Fruit fly (Drosophila melanogaster) whole organism, pupa: ENCODE results near the gene twit.

Experiments
- CG10348 ChIP-seq: fragments of 200-800 bp; sonication (Bioruptor generic); IDR thresholded peaks from 2 replicates; pipeline ENCODE4 v1.3.6; 2022; ENCODE audit warnings: missing biosample characterization, missing genetic modification characterization
- CG12605 ChIP-seq: fragments of 200-800 bp; sonication (Bioruptor generic); IDR thresholded peaks from 2 replicates; pipeline ENCODE4 v1.3.6; 2022; ENCODE audit warnings: missing biosample characterization, missing genetic modification characterization
- CG13204 ChIP-seq: fragments of 200-800 bp; sonication (Bioruptor generic); optimal IDR thresholded peaks from 2 replicates; lab custom pipeline; 2018; ENCODE audit warnings: missing biosample characterization, mild to moderate bottlenecking, missing genetic modification characterization, moderate library complexity
- CG14655 ChIP-seq: fragments of 200-800 bp; sonication (Bioruptor generic); optimal IDR thresholded peaks from 3 replicates; lab custom pipeline; 2017; ENCODE audit warnings: mild to moderate bottlenecking, missing biosample characterization, missing genetic modification reagents, missing genetic modification characterization
- CG15710 ChIP-seq: fragments of 200-800 bp; sonication (Bioruptor generic); optimal IDR thresholded peaks from 2 replicates; lab custom pipeline; 2018; ENCODE audit warnings: missing biosample characterization, mild to moderate bottlenecking, missing genetic modification characterization, moderate library complexity
- CG17806 ChIP-seq: fragments of 200-800 bp; sonication (Bioruptor generic); optimal IDR thresholded peaks from 2 replicates; lab custom pipeline; 2018; ENCODE audit warnings: missing biosample characterization, mild to moderate bottlenecking, missing genetic modification characterization, moderate library complexity
- CG32121 ChIP-seq: fragments of 200-800 bp; sonication (Bioruptor generic); IDR thresholded peaks from 2 replicates; pipeline ENCODE4 v1.3.6; 2022; ENCODE audit warnings: missing biosample characterization, missing genetic modification characterization
- CG34367 ChIP-seq: fragments of 200-800 bp; sonication (Bioruptor generic); optimal IDR thresholded peaks from 2 replicates; lab custom pipeline; 2018; ENCODE audit warnings: missing biosample characterization, mild to moderate bottlenecking, missing genetic modification characterization
- CG4496 ChIP-seq: fragments of 200-800 bp; sonication (Bioruptor generic); IDR thresholded peaks from 3 replicates; pipeline ENCODE4 v1.3.6; 2022; ENCODE audit warnings: missing biosample characterization, missing genetic modification characterization
- CG8159 ChIP-seq: fragments of 200-800 bp; sonication (Bioruptor generic); optimal IDR thresholded peaks from 3 replicates; lab custom pipeline; 2018; ENCODE audit warnings: missing biosample characterization, mild to moderate bottlenecking, missing genetic modification characterization, moderate library complexity
- CG8301 ChIP-seq: fragments of 200-800 bp; sonication (Bioruptor generic); optimal IDR thresholded peaks from 2 replicates; lab custom pipeline; 2018; ENCODE audit warnings: missing biosample characterization, mild to moderate bottlenecking, missing genetic modification characterization
- CG9948 ChIP-seq: fragments of 200-800 bp; sonication (Bioruptor generic); optimal IDR thresholded peaks from 2 replicates; lab custom pipeline; 2018; ENCODE audit warnings: missing biosample characterization, mild to moderate bottlenecking, missing genetic modification characterization, moderate library complexity
- D1 ChIP-seq: fragments of 200-800 bp; sonication (Bioruptor generic); optimal IDR thresholded peaks from 2 replicates; lab custom pipeline; 2018; ENCODE audit warnings: missing biosample characterization, mild to moderate bottlenecking, missing genetic modification characterization, moderate library complexity
- EcR ChIP-seq: fragments of 200-800 bp; sonication (Bioruptor generic); optimal IDR thresholded peaks from 3 replicates; lab custom pipeline; 2019; ENCODE audit warnings: missing biosample characterization, missing genetic modification characterization, mild to moderate bottlenecking, moderate library complexity, missing genetic modification reagents
- Ets98B ChIP-seq: fragments of 200-800 bp; sonication (Bioruptor generic); IDR thresholded peaks from 2 replicates; pipeline ENCODE4 v1.3.6; 2022; ENCODE audit warnings: missing biosample characterization, missing genetic modification characterization
- Pif1A ChIP-seq: fragments of 200-800 bp; sonication (Bioruptor generic); optimal IDR thresholded peaks from 3 replicates; lab custom pipeline; 2016; ENCODE audit warnings: missing biosample characterization, missing genetic modification characterization
- Pif1B ChIP-seq: fragments of 200-800 bp; sonication (Bioruptor generic); optimal IDR thresholded peaks from 3 replicates; lab custom pipeline; 2016; ENCODE audit warnings: missing biosample characterization, missing genetic modification characterization
- Snoo ChIP-seq: fragments of 200-800 bp; sonication (Bioruptor generic); optimal IDR thresholded peaks from 3 replicates; lab custom pipeline; 2017; ENCODE audit warnings: missing biosample characterization, mild to moderate bottlenecking, missing genetic modification characterization, inconsistent platforms
- fd96Ca ChIP-seq: fragments of 200-800 bp; sonication (Bioruptor generic); IDR thresholded peaks from 3 replicates; pipeline ENCODE4 v1.3.6; 2022; ENCODE audit warnings: missing biosample characterization, missing genetic modification characterization
- gl ChIP-seq: fragments of 200-800 bp; sonication (Bioruptor generic); optimal IDR thresholded peaks from 2 replicates; lab custom pipeline; 2018; ENCODE audit warnings: missing biosample characterization, mild to moderate bottlenecking, missing genetic modification characterization
- rn ChIP-seq: fragments of 200-800 bp; sonication (Bioruptor generic); IDR thresholded peaks from 2 replicates; pipeline ENCODE4 v1.3.6; 2022; ENCODE audit warnings: missing biosample characterization, missing genetic modification characterization

twit gene

DNA sequence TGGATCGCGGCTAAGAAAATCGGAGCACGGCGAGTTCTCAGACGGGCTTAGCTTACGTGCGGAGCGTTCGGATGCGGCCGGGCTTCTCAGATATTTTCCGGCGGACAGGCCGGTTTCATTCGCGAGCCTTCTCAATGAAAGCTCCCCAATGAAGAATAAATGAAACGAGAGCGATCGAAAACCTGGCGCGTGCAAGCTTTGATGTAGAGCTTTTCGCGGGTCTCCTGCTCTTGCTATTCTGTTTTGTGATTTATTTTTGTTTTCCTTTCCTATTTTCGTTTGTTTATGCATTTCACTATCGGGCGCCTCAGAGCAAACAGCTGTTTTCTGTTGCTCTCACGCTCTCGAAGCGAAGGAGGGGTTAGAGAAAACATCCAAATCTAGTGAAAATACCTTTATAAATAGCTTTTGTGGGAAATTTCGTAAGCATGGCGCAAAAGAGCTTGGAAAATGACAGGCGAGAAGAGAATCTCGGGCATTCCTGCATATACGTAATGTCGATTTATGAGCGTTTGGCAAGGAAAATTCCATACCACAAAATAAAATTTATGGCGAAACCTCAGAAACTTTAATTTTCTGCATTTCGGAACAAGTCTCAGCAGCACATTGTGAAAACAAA is 33.6 kb downstream of the twit start:
- peak; percentile 6; the same call in 1 of the 3 replicates for TF ChIP-seq fd96Ca (GFP tag; lab: Robert Waterston, UW)
- TF ChIP-seq CG14655, result no peak
- no peak for TF ChIP-seq D1
- no peak for TF ChIP-seq CG8159 (tag; lab: Kevin White, UChicago)
- no peak for TF ChIP-seq CG34367 (tag; lab: Kevin White, UChicago)
- TF ChIP-seq CG10348 (GFP tag; lab: Robert Waterston, UW), result no peak
- TF ChIP-seq gl (tag; lab: Kevin White, UChicago), result no peak

DNA sequence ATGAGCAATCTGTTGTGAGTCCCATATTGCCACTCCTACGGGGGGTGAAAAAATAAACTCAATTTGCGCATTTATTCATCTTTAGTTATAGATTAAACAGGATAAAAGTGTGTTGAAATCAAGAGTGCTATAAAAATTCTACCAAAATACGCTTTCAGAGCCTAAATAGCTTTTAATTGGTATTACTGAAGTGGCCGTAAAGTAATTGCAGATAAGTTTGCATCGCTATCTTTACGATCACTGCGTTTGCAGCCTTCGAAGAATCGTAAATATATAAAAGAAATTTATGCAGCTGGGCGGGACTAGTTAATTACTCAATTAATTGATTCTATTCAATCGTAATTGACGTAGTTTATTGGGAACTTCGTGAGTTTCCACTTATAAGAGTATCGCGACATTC is 34.9 kb downstream of the twit start:
- TF ChIP-seq rn (GFP tag; lab: Robert Waterston, UW), result no peak
- TF ChIP-seq Pif1B, result no peak
- TF ChIP-seq Ets98B (GFP tag; lab: Robert Waterston, UW), result no peak
- no peak for TF ChIP-seq CG17806 (tag; lab: Kevin White, UChicago)
- TF ChIP-seq, all 21 proteins: peak for 0

DNA sequence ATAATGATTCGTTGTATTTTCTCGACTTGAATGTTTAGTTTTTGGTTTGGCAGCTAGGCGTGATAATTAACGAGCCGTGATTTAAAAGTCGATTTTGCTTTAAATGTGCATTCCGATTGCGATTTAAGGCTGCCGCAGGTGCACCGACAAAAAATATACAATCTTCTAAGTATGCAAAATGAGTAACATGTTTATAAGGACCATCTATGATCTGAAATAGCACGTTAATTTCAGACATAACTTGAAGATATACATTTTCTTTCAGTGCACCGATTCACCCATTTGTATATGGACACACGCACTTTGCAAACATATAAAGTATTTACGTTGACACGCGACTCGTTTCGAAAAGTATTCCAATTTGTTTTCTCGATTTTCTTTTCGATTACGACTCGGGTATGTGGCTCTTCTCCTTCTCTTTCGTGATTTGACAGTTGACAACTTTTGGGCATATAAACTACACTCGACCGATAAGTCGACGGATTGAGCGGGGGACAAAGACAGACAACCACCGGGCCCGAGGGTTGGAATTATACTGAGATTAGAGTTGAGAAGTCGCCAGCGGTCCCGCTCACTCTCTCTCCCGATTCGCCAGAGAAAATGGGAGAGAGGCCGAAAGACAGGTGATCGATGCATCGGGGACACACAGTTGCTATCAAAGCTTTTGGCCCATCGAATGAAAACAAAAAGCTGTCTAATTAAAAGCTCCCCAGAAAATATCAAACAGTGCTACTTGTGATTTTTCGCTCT is 37.7 kb downstream of the twit start:
- TF ChIP-seq CG15710 (tag; lab: Kevin White, UChicago), result no peak
- TF ChIP-seq CG8159 (tag; lab: Kevin White, UChicago), result no peak
- peak; percentile 65 for TF ChIP-seq CG32121 (GFP tag; lab: Robert Waterston, UW)
- TF ChIP-seq CG8301 (tag; lab: Kevin White, UChicago), result peak; percentile 2
- 0 out of 3 replicates have a peak, but pooled peaks have one; percentile 32 for TF ChIP-seq fd96Ca (GFP tag; lab: Robert Waterston, UW)
- TF ChIP-seq Ets98B (GFP tag; lab: Robert Waterston, UW), result no peak; the same call in 1 of the 2 replicates

DNA sequence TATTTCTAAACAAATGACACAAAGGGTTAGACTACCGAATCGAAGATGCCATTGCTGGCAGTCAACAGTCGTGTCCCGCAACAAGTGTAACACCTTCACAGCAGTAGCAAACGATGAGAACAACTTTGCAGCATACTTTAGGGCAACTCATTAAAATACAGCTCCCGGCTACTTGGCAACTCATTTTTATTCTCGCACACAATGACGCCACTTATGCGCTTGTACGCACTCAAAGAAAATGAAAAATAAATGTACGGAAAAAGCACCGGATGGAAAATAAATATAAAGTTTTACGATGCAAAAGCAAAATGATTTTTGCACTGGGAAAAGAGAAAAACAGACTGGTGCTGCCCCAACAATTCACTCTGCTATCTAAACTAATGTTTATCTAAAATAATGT is 38.8 kb downstream of the twit start:
- TF ChIP-seq Snoo (tag; lab: Kevin White, UChicago), result no peak
- TF ChIP-seq CG12605 (GFP tag; lab: Robert Waterston, UW), result peak; percentile 73
- TF ChIP-seq CG13204 (GFP tag; lab: Kevin White, UChicago), result no peak
- TF ChIP-seq CG8301 (tag; lab: Kevin White, UChicago), result peak; percentile 40
- peak; percentile 38 for TF ChIP-seq CG34367 (tag; lab: Kevin White, UChicago)
- TF ChIP-seq gl (tag; lab: Kevin White, UChicago), result peak; percentile 59
- no peak for TF ChIP-seq CG17806 (tag; lab: Kevin White, UChicago)
- TF ChIP-seq CG10348 (GFP tag; lab: Robert Waterston, UW), result no peak
- peak; percentile 9 for TF ChIP-seq CG8159 (tag; lab: Kevin White, UChicago)
- TF ChIP-seq EcR (GFP tag; lab: Kevin White, UChicago), result no peak
- peak; percentile 77 for TF ChIP-seq CG4496 (GFP tag; lab: Robert Waterston, UW)
- no peak for TF ChIP-seq rn (GFP tag; lab: Robert Waterston, UW)
- peak; percentile 61 for TF ChIP-seq Ets98B (GFP tag; lab: Robert Waterston, UW)
- TF ChIP-seq CG9948, result no peak
- peak; percentile 29 for TF ChIP-seq Pif1A
- TF ChIP-seq CG14655, result peak; percentile 58
- no peak; the same call in 2 of the 3 replicates for TF ChIP-seq fd96Ca (GFP tag; lab: Robert Waterston, UW)
- peak; percentile 43 for TF ChIP-seq D1
- TF ChIP-seq CG32121 (GFP tag; lab: Robert Waterston, UW), result peak; percentile 16; the same call in 1 of the 2 replicates
- TF ChIP-seq CG15710 (tag; lab: Kevin White, UChicago), result peak; percentile 9
- no peak for TF ChIP-seq Pif1B

DNA sequence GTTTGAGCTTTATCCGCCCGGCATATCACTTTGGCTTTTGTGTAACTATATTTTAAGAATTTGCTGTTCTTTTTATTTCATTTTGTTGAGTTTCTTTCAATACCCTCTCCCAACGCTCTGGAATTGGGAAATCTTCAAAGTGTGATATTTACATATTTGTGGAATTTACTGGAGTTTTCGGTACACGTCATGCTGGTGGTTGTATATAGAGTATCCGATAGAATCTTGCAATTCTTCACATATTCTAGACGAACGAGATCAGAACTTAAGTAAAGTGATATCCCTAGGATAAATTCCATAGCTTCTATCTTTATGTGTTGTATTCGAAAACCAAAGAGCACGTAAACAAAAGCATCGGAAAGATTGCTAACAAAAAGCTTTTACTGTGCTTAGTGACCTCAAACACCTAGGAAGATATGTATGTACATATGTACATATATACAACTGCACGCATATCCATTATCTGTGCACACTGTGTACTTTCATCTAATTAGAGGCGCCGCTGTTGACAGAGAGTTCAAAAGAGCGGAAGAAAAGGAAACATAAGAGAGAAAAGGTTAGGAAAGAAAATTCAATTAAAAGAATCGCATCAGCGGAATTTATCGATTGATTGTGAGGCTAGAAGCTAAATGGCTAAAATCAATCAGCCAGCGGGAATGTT is 44.4 kb downstream of the twit start:
- TF ChIP-seq Snoo (tag; lab: Kevin White, UChicago) (no peak), CG34367 (tag; lab: Kevin White, UChicago) (no peak), fd96Ca (GFP tag; lab: Robert Waterston, UW) (no peak), CG8301 (tag; lab: Kevin White, UChicago) (no peak), CG4496 (GFP tag; lab: Robert Waterston, UW) (no peak), CG12605 (GFP tag; lab: Robert Waterston, UW) (no peak), CG14655 (no peak), CG13204 (GFP tag; lab: Kevin White, UChicago) (no peak), Pif1A (no peak), CG32121 (GFP tag; lab: Robert Waterston, UW) (no peak), CG17806 (tag; lab: Kevin White, UChicago) (no peak), CG9948 (no peak), gl (tag; lab: Kevin White, UChicago) (no peak), Pif1B (no peak), EcR (GFP tag; lab: Kevin White, UChicago) (no peak), CG15710 (tag; lab: Kevin White, UChicago) (no peak), D1 (no peak), Ets98B (GFP tag; lab: Robert Waterston, UW) (no peak), CG10348 (GFP tag; lab: Robert Waterston, UW) (no peak)
- TF ChIP-seq, all 21 proteins: peak for 0
